Worm (Caenorhabditis elegans): ENCODE results near the gene T16G1.9.

DNA sequence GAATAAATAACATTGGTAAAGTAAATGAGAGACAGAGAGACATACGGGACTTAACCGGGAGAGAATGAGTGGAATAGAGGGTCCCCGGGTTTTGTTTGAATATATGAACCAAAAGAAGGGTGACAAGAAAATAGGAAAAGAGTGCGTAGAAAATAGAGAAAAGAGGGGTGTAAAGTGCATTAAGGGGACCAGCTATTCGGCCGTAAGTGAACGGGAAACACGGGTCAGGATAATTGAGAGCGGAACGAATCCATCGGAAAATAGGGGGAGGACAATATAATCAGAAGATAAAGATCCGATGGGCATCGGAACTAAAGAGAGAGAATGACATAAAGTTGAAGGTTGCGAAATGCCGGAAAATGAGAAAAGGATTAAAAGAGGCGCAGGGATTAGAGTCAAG is 53.3 kb downstream of the T16G1.9 start:
- TF ChIP-seq lin-35 (GFP tag; optimal IDR thresholded peaks at IDR 0.05), result no peak
- TF ChIP-seq sptf-2 (GFP tag; optimal IDR thresholded peaks at IDR 0.05), result no peak
- TF ChIP-seq snpc-3.4 (tag; optimal IDR thresholded peaks at IDR 0.05), result no peak

All from whole organism, young adult.